Worm (Caenorhabditis elegans) whole organism, L4 larva: ENCODE results near the gene C13A2.3.

Source experiments
- R02D3.7 ChIP-seq: fragments of 150-350 bp; sonication (generic microtip); optimal IDR thresholded peaks from 3 replicates; lab custom pipeline; 2014; ENCODE audit warnings: missing biosample characterization, missing genetic modification characterization
- dpl-1 ChIP-seq: fragments of 150-350 bp; optimal IDR thresholded peaks from 2 replicates; lab custom pipeline; 2014; ENCODE audit warnings: missing biosample characterization, missing genetic modification reagents, missing genetic modification characterization
- fos-1 ChIP-seq: fragments of 150-350 bp; optimal IDR thresholded peaks from 2 replicates; lab custom pipeline; 2014; ENCODE audit warnings: missing biosample characterization, missing genetic modification characterization
- lin-15B ChIP-seq: fragments of 150-350 bp; sonication (generic microtip); optimal IDR thresholded peaks from 3 replicates; lab custom pipeline; 2014; ENCODE audit warnings: missing biosample characterization, missing genetic modification characterization
- nhr-11 ChIP-seq: fragments of 150-350 bp; optimal IDR thresholded peaks from 2 replicates; lab custom pipeline; 2014; ENCODE audit warnings: missing biosample characterization, missing genetic modification characterization
- nhr-76 ChIP-seq: fragments of 150-350 bp; optimal IDR thresholded peaks from 2 replicates; lab custom pipeline; 2014; ENCODE audit warnings: missing biosample characterization, missing genetic modification characterization
- pha-4 ChIP-seq, 2 experiments: fragments of 150-350 bp in 1 of 2; fragments of 200-800 bp in 1 of 2; sonication (Bioruptor generic) in 1 of 2; IDR thresholded peaks in 1 of 2; optimal IDR thresholded peaks in 1 of 2; 2 replicates each; pipeline versions ENCODE4 v1.3.6 to Lab custom; 2014 to 2022; ENCODE audit warnings: missing genetic modification characterization in 2 of 2, missing genetic modification reagents in 2 of 2, missing biosample characterization in 1 of 2, missing compliant biosample characterization in 1 of 2
- snpc-4 ChIP-seq: fragments of 150-350 bp; optimal IDR thresholded peaks from 2 replicates; lab custom pipeline; 2014; ENCODE audit warnings: missing biosample characterization, missing genetic modification characterization
- spr-3 ChIP-seq: fragments of 200-800 bp; sonication (Bioruptor generic); optimal IDR thresholded peaks from 2 replicates; lab custom pipeline; 2018; ENCODE audit warnings: mild to moderate bottlenecking, missing genetic modification characterization, missing compliant biosample characterization
- tra-1 ChIP-seq: fragments of 200-800 bp; sonication (Bioruptor generic); IDR thresholded peaks from 2 replicates; pipeline ENCODE4 v1.3.6; 2022; ENCODE audit warnings: missing genetic modification reagents, missing genetic modification characterization, missing compliant biosample characterization
- zag-1 ChIP-seq: fragments of 150-350 bp; optimal IDR thresholded peaks from 2 replicates; lab custom pipeline; 2014; ENCODE audit warnings: missing biosample characterization, missing genetic modification characterization

- TF ChIP-seq tra-1 (GFP tag; lab: Robert Waterston, UW) (no peak), nhr-76 (tag; lab: Kevin White, UChicago) (no peak), pha-4 (GFP tag; IDR thresholded peaks at IDR 0.05; lab: Robert Waterston, UW) (no peak), pha-4 (tag; optimal IDR thresholded peaks at IDR 0.05; lab: Kevin White, UChicago) (no peak), lin-15B (tag; lab: Kevin White, UChicago) (no peak), spr-3 (GFP tag; lab: Kevin White, UChicago) (no peak), nhr-11 (tag; lab: Kevin White, UChicago) (no peak), R02D3.7 (no peak), snpc-4 (tag; lab: Kevin White, UChicago) (no peak), dpl-1 (GFP tag; lab: Kevin White, UChicago) (no peak), fos-1 (tag; lab: Kevin White, UChicago) (no peak), zag-1 (tag; lab: Kevin White, UChicago) (no peak)
Measured at ce11 chrV:7332253-7332652, 50.1 kb downstream of the C13A2.3 start, which contains the start of gene F10G2.1.
